Worm (Caenorhabditis elegans) whole organism, mixed stage, embryonic: Measurements from ENCODE around the gene nob-1.

Source experiments
- M03D4.4 ChIP-seq: sonication (generic microtip); optimal IDR thresholded peaks from 2 replicates; lab custom pipeline; 2017; ENCODE audit warnings: mild to moderate bottlenecking, missing genetic modification characterization, missing compliant biosample characterization
- bed-3 ChIP-seq: fragments of 200-800 bp; sonication (Bioruptor generic); optimal IDR thresholded peaks from 3 replicates; lab custom pipeline; 2018; ENCODE audit warnings: mild to moderate bottlenecking, missing genetic modification characterization, moderate library complexity, missing compliant biosample characterization
- ceh-39 ChIP-seq: fragments of 150-350 bp; optimal IDR thresholded peaks from 2 replicates; lab custom pipeline; 2014; ENCODE audit warnings: missing biosample characterization, missing genetic modification characterization
- ceh-83 ChIP-seq: fragments of 200-800 bp; sonication (Bioruptor generic); optimal IDR thresholded peaks from 2 replicates; lab custom pipeline; 2018; ENCODE audit warnings: mild to moderate bottlenecking, missing genetic modification characterization, missing compliant biosample characterization
- ces-1 ChIP-seq: fragments of 150-350 bp; optimal IDR thresholded peaks from 2 replicates; lab custom pipeline; 2014; ENCODE audit warnings: missing biosample characterization, missing genetic modification reagents, missing genetic modification characterization
- cnd-1 ChIP-seq: fragments of 200-800 bp; sonication (Bioruptor generic); optimal IDR thresholded peaks from 2 replicates; lab custom pipeline; 2018; ENCODE audit warnings: mild to moderate bottlenecking, missing genetic modification characterization, missing compliant biosample characterization
- elt-1 ChIP-seq: sonication (generic microtip); optimal IDR thresholded peaks from 2 replicates; lab custom pipeline; 2017; ENCODE audit warnings: missing genetic modification characterization, mild to moderate bottlenecking, missing compliant biosample characterization, antibody characterized with exemption, moderate library complexity, borderline replicate concordance; ENCODE audit not compliant: insufficient read depth
- elt-3 ChIP-seq: fragments of 150-350 bp; optimal IDR thresholded peaks from 2 replicates; lab custom pipeline; 2014; ENCODE audit warnings: missing biosample characterization, missing genetic modification characterization
- ham-2 ChIP-seq: fragments of 200-800 bp; sonication (Bioruptor generic); optimal IDR thresholded peaks from 2 replicates; lab custom pipeline; 2018; ENCODE audit warnings: mild to moderate bottlenecking, missing genetic modification characterization, missing compliant biosample characterization
- hlh-1 ChIP-seq: fragments of 150-350 bp; optimal IDR thresholded peaks from 2 replicates; lab custom pipeline; 2014; ENCODE audit warnings: missing biosample characterization, missing genetic modification reagents, missing genetic modification characterization
- lin-13 ChIP-seq: fragments of 150-350 bp; optimal IDR thresholded peaks from 2 replicates; lab custom pipeline; 2014; ENCODE audit warnings: missing biosample characterization, missing genetic modification characterization
- lsy-2 ChIP-seq: fragments of 150-350 bp; optimal IDR thresholded peaks from 2 replicates; lab custom pipeline; 2014; ENCODE audit warnings: missing biosample characterization, missing genetic modification characterization
- mab-5 ChIP-seq: fragments of 150-350 bp; optimal IDR thresholded peaks from 2 replicates; lab custom pipeline; 2014; ENCODE audit warnings: missing biosample characterization, missing genetic modification characterization
- mls-2 ChIP-seq: sonication (generic microtip); optimal IDR thresholded peaks from 2 replicates; lab custom pipeline; 2016; ENCODE audit warnings: mild to moderate bottlenecking, missing genetic modification characterization, moderate library complexity, missing compliant biosample characterization
- nhr-12 ChIP-seq: fragments of 150-350 bp; optimal IDR thresholded peaks from 2 replicates; lab custom pipeline; 2014; ENCODE audit warnings: missing biosample characterization, missing genetic modification characterization
- nhr-2 ChIP-seq: fragments of 150-350 bp; optimal IDR thresholded peaks from 2 replicates; lab custom pipeline; 2014; ENCODE audit warnings: missing biosample characterization, missing genetic modification characterization
- nhr-237 ChIP-seq: fragments of 150-350 bp; optimal IDR thresholded peaks from 2 replicates; lab custom pipeline; 2014; ENCODE audit warnings: missing biosample characterization, missing genetic modification characterization
- nhr-28 ChIP-seq: fragments of 150-350 bp; optimal IDR thresholded peaks from 2 replicates; lab custom pipeline; 2014; ENCODE audit warnings: missing biosample characterization, missing genetic modification characterization
- sem-2 ChIP-seq: fragments of 200-800 bp; sonication (Bioruptor generic); optimal IDR thresholded peaks from 2 replicates; lab custom pipeline; 2018; ENCODE audit warnings: mild to moderate bottlenecking, missing genetic modification characterization, missing compliant biosample characterization
- snpc-4 ChIP-seq: fragments of 150-350 bp; optimal IDR thresholded peaks from 2 replicates; lab custom pipeline; 2014; ENCODE audit warnings: missing biosample characterization, missing genetic modification characterization
- sptf-1 ChIP-seq: sonication (generic microtip); optimal IDR thresholded peaks from 2 replicates; lab custom pipeline; 2017; ENCODE audit warnings: mild to moderate bottlenecking, missing genetic modification characterization, moderate library complexity, missing compliant biosample characterization
- unc-120 ChIP-seq: sonication (generic microtip); optimal IDR thresholded peaks from 2 replicates; lab custom pipeline; 2017; ENCODE audit warnings: missing genetic modification characterization, missing compliant biosample characterization; ENCODE audit not compliant: poor library complexity, severe bottlenecking
- unc-39 ChIP-seq: fragments of 150-350 bp; optimal IDR thresholded peaks from 2 replicates; lab custom pipeline; 2014; ENCODE audit warnings: missing biosample characterization, missing genetic modification characterization
- zip-8 ChIP-seq: fragments of 150-350 bp; optimal IDR thresholded peaks from 2 replicates; lab custom pipeline; 2014; ENCODE audit warnings: missing biosample characterization, missing genetic modification characterization
- ztf-11 ChIP-seq: fragments of 150-350 bp; optimal IDR thresholded peaks from 2 replicates; lab custom pipeline; 2014; ENCODE audit warnings: missing biosample characterization, missing genetic modification characterization

The nob-1 gene

ce11 chrIII:12030669-12031068, 53.4 kb downstream of the nob-1 start, which contains the start of gene Y79H2A.2:
TSS of gene Y79H2A.2 (minus strand) at chrIII:12030769.
- TF ChIP-seq nhr-12 (tag; lab: Kevin White, UChicago) (no peak), nhr-2 (tag; lab: Kevin White, UChicago) (no peak), bed-3 (GFP tag; lab: Kevin White, UChicago) (no peak), unc-120 (tag; lab: Kevin White, UChicago) (no peak), ztf-11 (no peak), elt-3 (tag; lab: Kevin White, UChicago) (no peak), zip-8 (tag; lab: Kevin White, UChicago) (no peak), hlh-1 (tag; lab: Kevin White, UChicago) (no peak), cnd-1 (tag; lab: Kevin White, UChicago) (no peak), lin-13 (tag; lab: Kevin White, UChicago) (no peak)

- no peak for TF ChIP-seq snpc-4 (tag; lab: Kevin White, UChicago)
- TF ChIP-seq hlh-1 (tag; lab: Kevin White, UChicago), result no peak
- no peak for TF ChIP-seq unc-39 (tag; lab: Kevin White, UChicago)
- TF ChIP-seq sptf-1, result no peak
- TF ChIP-seq nhr-237 (tag; lab: Kevin White, UChicago), result no peak
- TF ChIP-seq mls-2 (tag; lab: Kevin White, UChicago), result no peak
- no peak for TF ChIP-seq elt-1 (tag; lab: Kevin White, UChicago)
- no peak for TF ChIP-seq ham-2 (GFP tag; lab: Kevin White, UChicago)
- no peak for TF ChIP-seq unc-120 (tag; lab: Kevin White, UChicago)
- no peak for TF ChIP-seq mab-5 (tag; lab: Kevin White, UChicago)
- no peak for TF ChIP-seq ceh-39
- TF ChIP-seq lsy-2, result no peak
- TF ChIP-seq nhr-28, result no peak
- TF ChIP-seq ces-1 (GFP tag; lab: Kevin White, UChicago), result no peak
- TF ChIP-seq M03D4.4 (tag; lab: Kevin White, UChicago), result no peak
- no peak for TF ChIP-seq ceh-83 (GFP tag; lab: Kevin White, UChicago)
- no peak for TF ChIP-seq sem-2 (GFP tag; lab: Kevin White, UChicago)
- no peak for TF ChIP-seq zip-8 (tag; lab: Kevin White, UChicago)
These were observed 55.3 kb downstream of the nob-1 start, which contains the start of gene Y79H2A.12 for ce11 chrIII:12028769-12029168. TSS of gene Y79H2A.12 (minus strand) at chrIII:12028869.
